Worm (Caenorhabditis elegans): ENCODE results near the gene ctsa-3.2.

ce11 chrII:9886216-9886615 is 11.2 kb downstream of the ctsa-3.2 start, which contains the start of gene algn-8:
- TF ChIP-seq lin-39 (tag; optimal IDR thresholded peaks at IDR 0.05) (no peak), unc-62 (GFP tag; optimal IDR thresholded peaks at IDR 0.05 in 1 of 2) (no peak), unc-62 (tag; optimal IDR thresholded peaks at IDR 0.05) (no peak), unc-39 (tag; optimal IDR thresholded peaks at IDR 0.05) (no peak), dmd-6 (GFP tag; IDR thresholded peaks at IDR 0.05) (no peak), nhr-237 (tag; optimal IDR thresholded peaks at IDR 0.05) (no peak), ceh-82 (tag; optimal IDR thresholded peaks at IDR 0.05) (no peak)
